Worm (Caenorhabditis elegans) whole organism, L3 larva: ENCODE measurements around the gene marc-5.

Experiments used
- ZK546.5 ChIP-seq: sonication (generic microtip); optimal IDR thresholded peaks from 2 replicates; lab custom pipeline; 2017; ENCODE audit warnings: missing biosample characterization, missing genetic modification characterization
- aly-2 ChIP-seq: fragments of 150-350 bp; optimal IDR thresholded peaks from 2 replicates; lab custom pipeline; 2014; ENCODE audit warnings: missing biosample characterization, missing genetic modification characterization
- ama-1 ChIP-seq: fragments of 150-350 bp; optimal IDR thresholded peaks from 2 replicates; lab custom pipeline; 2018
- ceh-16 ChIP-seq: sonication (generic microtip); optimal IDR thresholded peaks from 2 replicates; lab custom pipeline; 2017; ENCODE audit warnings: missing biosample characterization, missing genetic modification characterization
- ceh-82 ChIP-seq: fragments of 150-350 bp; optimal IDR thresholded peaks from 2 replicates; lab custom pipeline; 2014; ENCODE audit warnings: missing biosample characterization, missing genetic modification characterization
- ceh-9 ChIP-seq: sonication (generic microtip); optimal IDR thresholded peaks from 2 replicates; lab custom pipeline; 2018; ENCODE audit warnings: missing biosample characterization, missing genetic modification characterization
- daf-12 ChIP-seq: fragments of 150-350 bp; optimal IDR thresholded peaks from 2 replicates; lab custom pipeline; 2014; ENCODE audit warnings: missing biosample characterization, missing genetic modification reagents, missing genetic modification characterization
- egl-27 ChIP-seq: sonication (generic microtip); optimal IDR thresholded peaks from 4 replicates; lab custom pipeline; 2017; ENCODE audit warnings: missing biosample characterization, missing genetic modification reagents, missing genetic modification characterization
- elt-1 ChIP-seq: fragments of 150-350 bp; optimal IDR thresholded peaks from 2 replicates; lab custom pipeline; 2014; ENCODE audit warnings: missing biosample characterization, missing genetic modification characterization
- elt-2 ChIP-seq: sonication (generic microtip); optimal IDR thresholded peaks from 2 replicates; lab custom pipeline; 2016; ENCODE audit warnings: missing genetic modification reagents, mild to moderate bottlenecking, missing genetic modification characterization, missing compliant biosample characterization
- fkh-10 ChIP-seq: sonication (generic microtip); optimal IDR thresholded peaks from 2 replicates; lab custom pipeline; 2017; ENCODE audit warnings: missing biosample characterization, missing genetic modification reagents, missing genetic modification characterization
- fkh-2 ChIP-seq: fragments of 150-350 bp; optimal IDR thresholded peaks from 2 replicates; lab custom pipeline; 2014; ENCODE audit warnings: missing biosample characterization, missing genetic modification reagents, missing genetic modification characterization
- fos-1 ChIP-seq: fragments of 150-350 bp; optimal IDR thresholded peaks from 2 replicates; lab custom pipeline; 2014; ENCODE audit warnings: missing biosample characterization, missing genetic modification characterization
- hmg-11 ChIP-seq: sonication (generic microtip); optimal IDR thresholded peaks from 2 replicates; lab custom pipeline; 2016; ENCODE audit warnings: missing genetic modification characterization, missing compliant biosample characterization
- jun-1 ChIP-seq: fragments of 150-350 bp; optimal IDR thresholded peaks from 2 replicates; lab custom pipeline; 2014; ENCODE audit warnings: missing biosample characterization, missing genetic modification reagents, missing genetic modification characterization
- lin-15B ChIP-seq: fragments of 150-350 bp; optimal IDR thresholded peaks from 2 replicates; lab custom pipeline; 2014; ENCODE audit warnings: missing biosample characterization, missing genetic modification characterization
- lin-39 ChIP-seq: fragments of 150-350 bp; optimal IDR thresholded peaks from 2 replicates; lab custom pipeline; 2018; ENCODE audit warnings: missing biosample characterization, missing genetic modification reagents, missing genetic modification characterization
- lsy-12 ChIP-seq: sonication (generic microtip); optimal IDR thresholded peaks from 2 replicates; lab custom pipeline; 2016; ENCODE audit warnings: mild to moderate bottlenecking, missing genetic modification characterization, missing compliant biosample characterization
- mdl-1 ChIP-seq: fragments of 150-350 bp; optimal IDR thresholded peaks from 2 replicates; lab custom pipeline; 2014; ENCODE audit warnings: missing biosample characterization, missing genetic modification characterization
- mml-1 ChIP-seq: fragments of 150-350 bp; sonication (generic microtip); optimal IDR thresholded peaks from 3 replicates; lab custom pipeline; 2014; ENCODE audit warnings: missing biosample characterization, missing genetic modification characterization
- nhr-12 ChIP-seq: fragments of 150-350 bp; optimal IDR thresholded peaks from 2 replicates; lab custom pipeline; 2014; ENCODE audit warnings: missing biosample characterization, missing genetic modification characterization
- nhr-23 ChIP-seq: fragments of 150-350 bp; optimal IDR thresholded peaks from 2 replicates; lab custom pipeline; 2014; ENCODE audit warnings: missing biosample characterization, missing genetic modification reagents, missing genetic modification characterization
- nhr-237 ChIP-seq: fragments of 150-350 bp; optimal IDR thresholded peaks from 2 replicates; lab custom pipeline; 2014; ENCODE audit warnings: missing biosample characterization, missing genetic modification characterization
- nhr-25 ChIP-seq: sonication (generic microtip); optimal IDR thresholded peaks from 2 replicates; lab custom pipeline; 2017; ENCODE audit warnings: missing biosample characterization, missing genetic modification characterization
- nhr-28 ChIP-seq: fragments of 150-350 bp; optimal IDR thresholded peaks from 2 replicates; lab custom pipeline; 2014; ENCODE audit warnings: missing biosample characterization, missing genetic modification characterization
- nhr-43 ChIP-seq: sonication (generic microtip); optimal IDR thresholded peaks from 2 replicates; lab custom pipeline; 2016; ENCODE audit warnings: mild to moderate bottlenecking, missing genetic modification characterization, missing compliant biosample characterization; ENCODE audit not compliant: poor library complexity, severe bottlenecking
- nhr-67 ChIP-seq: fragments of 150-350 bp; optimal IDR thresholded peaks from 2 replicates; lab custom pipeline; 2014; ENCODE audit warnings: missing biosample characterization, missing genetic modification characterization
- nhr-76 ChIP-seq: fragments of 150-350 bp; sonication (generic microtip); optimal IDR thresholded peaks from 5 replicates; lab custom pipeline; 2014; ENCODE audit warnings: missing biosample characterization, missing genetic modification characterization
- nhr-77 ChIP-seq: fragments of 150-350 bp; optimal IDR thresholded peaks from 2 replicates; lab custom pipeline; 2014; ENCODE audit warnings: missing biosample characterization, missing genetic modification characterization
- pha-4 ChIP-seq: fragments of 150-350 bp; optimal IDR thresholded peaks from 2 replicates; lab custom pipeline; 2014; ENCODE audit warnings: missing biosample characterization, missing genetic modification reagents, missing genetic modification characterization
- pqm-1 ChIP-seq: fragments of 150-350 bp; optimal IDR thresholded peaks from 2 replicates; lab custom pipeline; 2017; ENCODE audit warnings: missing biosample characterization, missing genetic modification characterization, inconsistent platforms
- sea-2 ChIP-seq: fragments of 150-350 bp; sonication (generic microtip); optimal IDR thresholded peaks from 4 replicates; lab custom pipeline; 2014; ENCODE audit warnings: missing biosample characterization, missing genetic modification reagents, missing genetic modification characterization
- snpc-4 ChIP-seq: fragments of 150-350 bp; optimal IDR thresholded peaks from 2 replicates; lab custom pipeline; 2014; ENCODE audit warnings: missing biosample characterization, missing genetic modification characterization
- unc-62 ChIP-seq: fragments of 150-350 bp; sonication (generic microtip); optimal IDR thresholded peaks from 4 replicates; lab custom pipeline; 2014; ENCODE audit warnings: missing biosample characterization, missing genetic modification reagents, missing genetic modification characterization
- zag-1 ChIP-seq: fragments of 150-350 bp; optimal IDR thresholded peaks from 2 replicates; lab custom pipeline; 2014; ENCODE audit warnings: missing biosample characterization, missing genetic modification characterization
- ztf-4 ChIP-seq: fragments of 150-350 bp; optimal IDR thresholded peaks from 2 replicates; lab custom pipeline; 2014; ENCODE audit warnings: missing biosample characterization, missing genetic modification characterization

marc-5 gene

ce11 chrII:12414805-12415204 is 35.5 kb upstream of the marc-5 start, which contains the start of gene Y57A10C.11:
Gene Y57A10C.11, minus strand, starts transcription at chrII:12414905.
- TF ChIP-seq nhr-28 (tag; lab: Kevin White, UChicago) (no peak), nhr-12 (no peak), nhr-237 (tag; lab: Kevin White, UChicago) (no peak), pha-4 (no peak), mdl-1 (tag; lab: Kevin White, UChicago) (no peak), ztf-4 (tag; lab: Kevin White, UChicago) (no peak), ZK546.5 (tag; lab: Kevin White, UChicago) (no peak), nhr-67 (tag; lab: Kevin White, UChicago) (no peak), pqm-1 (tag; lab: Kevin White, UChicago) (no peak), ceh-16 (tag; lab: Kevin White, UChicago) (no peak), fkh-10 (GFP tag; lab: Kevin White, UChicago) (no peak)

ce11 chrII:12412417-12412816 is 33.1 kb upstream of the marc-5 start, which contains the start of gene Y57A10C.1:
Gene Y57A10C.1, minus strand, starts transcription at chrII:12412517.
- TF ChIP-seq zag-1 (tag; lab: Kevin White, UChicago) (no peak), mdl-1 (tag; lab: Kevin White, UChicago) (no peak), lin-15B (no peak), pqm-1 (tag; lab: Kevin White, UChicago) (no peak), lsy-12 (tag; lab: Kevin White, UChicago) (no peak), elt-2 (tag; lab: Kevin White, UChicago) (no peak)

- TF ChIP-seq mml-1 (tag; lab: Kevin White, UChicago) (no peak), fos-1 (tag; lab: Kevin White, UChicago) (no peak), elt-2 (tag; lab: Kevin White, UChicago) (no peak), hmg-11 (tag; lab: Kevin White, UChicago) (no peak), daf-12 (tag; lab: Kevin White, UChicago) (no peak), unc-62 (no peak), nhr-23 (no peak), ceh-82 (tag; lab: Kevin White, UChicago) (no peak), elt-1 (no peak), jun-1 (tag; lab: Kevin White, UChicago) (no peak), pha-4 (no peak), nhr-28 (tag; lab: Kevin White, UChicago) (no peak), snpc-4 (tag; lab: Kevin White, UChicago) (no peak), ZK546.5 (tag; lab: Kevin White, UChicago) (no peak), nhr-12 (no peak), nhr-77 (tag; lab: Kevin White, UChicago) (no peak), aly-2 (no peak), ama-1 (no peak), fkh-2 (tag; lab: Kevin White, UChicago) (no peak), nhr-43 (tag; lab: Kevin White, UChicago) (no peak)
- TF ChIP-seq, all 47 proteins: peak for 0
These were observed 30.8 kb upstream of the marc-5 start, which contains the start of gene F57G9.3 for ce11 chrII:12410107-12410506. Gene F57G9.3, minus strand, starts transcription at chrII:12410207.

- TF ChIP-seq ama-1 (no peak), mml-1 (tag; lab: Kevin White, UChicago) (no peak), lsy-12 (tag; lab: Kevin White, UChicago) (no peak)
- TF ChIP-seq, all 47 proteins: peak for 0
These were observed 29.4 kb upstream of the marc-5 start, which contains the start of gene sre-31 for ce11 chrII:12408717-12409116. Gene sre-31, minus strand, starts transcription at chrII:12408817.

ce11 chrII:12406394-12406793 is 27.1 kb upstream of the marc-5 start, which contains the start of gene sre-30:
Gene sre-30, minus strand, starts transcription at chrII:12406494.
- TF ChIP-seq nhr-67 (tag; lab: Kevin White, UChicago): no peak
- TF ChIP-seq elt-1: no peak
- TF ChIP-seq ztf-4 (tag; lab: Kevin White, UChicago): no peak
- TF ChIP-seq nhr-25: no peak
- TF ChIP-seq unc-62: no peak
- TF ChIP-seq jun-1 (tag; lab: Kevin White, UChicago): no peak
- no peak for TF ChIP-seq lsy-12 (tag; lab: Kevin White, UChicago)
- TF ChIP-seq ceh-9 (tag; lab: Kevin White, UChicago): no peak
- no peak for TF ChIP-seq daf-12 (tag; lab: Kevin White, UChicago)
- no peak for TF ChIP-seq egl-27
- TF ChIP-seq zag-1 (tag; lab: Kevin White, UChicago): no peak
- no peak for TF ChIP-seq ceh-82 (tag; lab: Kevin White, UChicago)
- TF ChIP-seq hmg-11 (tag; lab: Kevin White, UChicago): no peak
- no peak for TF ChIP-seq nhr-76 (tag; lab: Kevin White, UChicago)
- no peak for TF ChIP-seq sea-2 (GFP tag; lab: Kevin White, UChicago)
- TF ChIP-seq lin-39 (tag; lab: Kevin White, UChicago): no peak
- no peak for TF ChIP-seq ZK546.5 (tag; lab: Kevin White, UChicago)
